Worm (Caenorhabditis elegans) whole organism, young adult: ENCODE data around the gene srg-69.

Experiments
- B0019.2 ChIP-seq: fragments of 200-800 bp; sonication (Bioruptor generic); conservative IDR thresholded peaks from 2 replicates; pipeline ENCODE4 v1.3.6; 2022; ENCODE audit warnings: missing genetic modification reagents, missing genetic modification characterization, missing compliant biosample characterization
- F55B11.4 ChIP-seq: sonication (generic microtip); optimal IDR thresholded peaks from 2 replicates; lab custom pipeline; 2016; ENCODE audit warnings: missing compliant biosample characterization, missing genetic modification characterization, borderline replicate concordance; ENCODE audit not compliant: insufficient read depth
- Y79H2A.3 ChIP-seq: fragments of 200-800 bp; sonication (Bioruptor generic); conservative IDR thresholded peaks from 2 replicates; pipeline ENCODE4 v1.3.6; 2022; ENCODE audit warnings: missing genetic modification reagents, missing genetic modification characterization, missing compliant biosample characterization
- aptf-3 ChIP-seq: fragments of 200-800 bp; sonication (Bioruptor generic); IDR thresholded peaks from 2 replicates; pipeline ENCODE4 v1.3.6; 2022; ENCODE audit warnings: missing genetic modification characterization, missing compliant biosample characterization
- die-1 ChIP-seq: sonication (generic microtip); optimal IDR thresholded peaks from 2 replicates; lab custom pipeline; 2016; ENCODE audit warnings: missing genotype, mild to moderate bottlenecking, missing genetic modification characterization, missing compliant biosample characterization
- dpl-1 ChIP-seq: fragments of 150-350 bp; optimal IDR thresholded peaks from 2 replicates; lab custom pipeline; 2014; ENCODE audit warnings: missing biosample characterization, missing genetic modification reagents, missing genetic modification characterization
- nfya-1 ChIP-seq: sonication (generic microtip); optimal IDR thresholded peaks from 2 replicates; lab custom pipeline; 2017; ENCODE audit warnings: antibody characterized with exemption, missing compliant biosample characterization, missing genetic modification characterization, borderline replicate concordance; ENCODE audit not compliant: insufficient read depth
- nhr-120 ChIP-seq: fragments of 200-800 bp; sonication (Bioruptor generic); IDR thresholded peaks from 2 replicates; pipeline ENCODE4 v1.3.6; 2022; ENCODE audit warnings: missing genetic modification characterization, missing compliant biosample characterization
- rcor-1 ChIP-seq: fragments of 200-800 bp; sonication (Bioruptor generic); IDR thresholded peaks from 2 replicates; pipeline ENCODE4 v1.3.6; 2022; ENCODE audit warnings: missing genetic modification reagents, missing genetic modification characterization, missing compliant biosample characterization
- snpc-1.3 ChIP-seq: sonication (generic microtip); optimal IDR thresholded peaks from 2 replicates; lab custom pipeline; 2017; ENCODE audit warnings: missing genetic modification characterization, mild to moderate bottlenecking, missing compliant biosample characterization, antibody characterized with exemption, moderate library complexity, missing genotype, missing genetic modification reagents; ENCODE audit not compliant: insufficient read depth
- unc-62 ChIP-seq: fragments of 150-350 bp; optimal IDR thresholded peaks from 2 replicates; lab custom pipeline; 2014; ENCODE audit warnings: missing biosample characterization, missing genetic modification reagents, missing genetic modification characterization

DNA sequence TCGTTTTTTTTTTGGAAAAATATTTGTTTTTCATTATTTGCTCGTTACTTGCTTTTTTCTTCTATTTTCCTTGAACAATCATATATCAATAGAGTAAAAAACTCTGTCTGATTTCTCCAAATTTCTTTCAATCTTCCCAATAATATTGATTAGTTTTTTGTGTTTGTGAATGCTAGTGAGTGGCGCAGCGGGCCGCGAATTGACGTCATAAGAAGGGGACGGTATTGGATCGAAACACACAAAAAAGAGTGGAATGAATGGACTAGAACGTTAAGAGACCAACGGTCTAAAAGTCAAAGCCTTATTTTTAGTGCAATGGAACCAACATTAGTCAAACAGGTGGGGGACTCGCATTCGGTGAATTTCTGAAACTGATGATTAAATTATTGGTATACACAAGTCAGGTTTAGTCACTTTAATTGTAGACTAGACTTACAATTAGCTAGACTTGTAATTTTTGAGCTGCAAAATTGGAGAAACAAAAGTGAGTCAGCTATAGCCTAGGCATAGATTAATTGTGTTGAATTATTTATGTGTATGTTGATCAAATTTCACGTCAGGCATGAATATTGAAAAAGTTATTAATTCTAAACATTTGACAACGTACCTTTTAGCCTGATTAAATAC, 23.7 kb upstream of the srg-69 start:
- no peak for TF ChIP-seq Y79H2A.3 (GFP tag; lab: Robert Waterston, UW)
- TF ChIP-seq B0019.2 (GFP tag; lab: Robert Waterston, UW), result no peak
- no peak for TF ChIP-seq unc-62 (GFP tag; lab: Kevin White, UChicago)
- TF ChIP-seq aptf-3 (GFP tag; lab: Robert Waterston, UW), result no peak
- TF ChIP-seq dpl-1, result no peak
- no peak for TF ChIP-seq rcor-1 (GFP tag; lab: Robert Waterston, UW)
- TF ChIP-seq nhr-120 (GFP tag; lab: Robert Waterston, UW), result no peak
- no peak for TF ChIP-seq snpc-1.3 (tag; lab: Kevin White, UChicago)
- no peak for TF ChIP-seq F55B11.4 (tag; lab: Kevin White, UChicago)
- TF ChIP-seq die-1 (tag; lab: Kevin White, UChicago), result no peak
- no peak for TF ChIP-seq nfya-1 (tag; lab: Kevin White, UChicago)
